Worm (Caenorhabditis elegans) whole organism, late embryonic: ENCODE data around the gene ZK1248.5.

ENCODE experiments used
- C38D4.7 ChIP-seq: fragments of 200-800 bp; sonication (Bioruptor generic); optimal IDR thresholded peaks from 2 replicates; lab custom pipeline; 2018; ENCODE audit warnings: mild to moderate bottlenecking, missing genetic modification characterization, moderate library complexity, missing compliant biosample characterization
- K09A11.1 ChIP-seq: sonication (generic microtip); optimal IDR thresholded peaks from 2 replicates; lab custom pipeline; 2017; ENCODE audit warnings: antibody characterized with exemption, mild to moderate bottlenecking, missing genetic modification characterization, missing compliant biosample characterization; ENCODE audit not compliant: insufficient read depth
- T23F11.4 ChIP-seq: fragments of 200-800 bp; sonication (Bioruptor generic); optimal IDR thresholded peaks from 2 replicates; lab custom pipeline; 2018; ENCODE audit warnings: mild to moderate bottlenecking, missing genetic modification characterization, missing compliant biosample characterization
- Y22D7AL.16 ChIP-seq: sonication (generic microtip); optimal IDR thresholded peaks from 2 replicates; lab custom pipeline; 2016; ENCODE audit warnings: missing genetic modification characterization, missing compliant biosample characterization
- ahr-1 ChIP-seq: sonication (generic microtip); optimal IDR thresholded peaks from 2 replicates; lab custom pipeline; 2016; ENCODE audit warnings: missing genetic modification characterization, missing compliant biosample characterization
- ama-1 ChIP-seq: fragments of 150-350 bp; optimal IDR thresholded peaks from 2 replicates; lab custom pipeline; 2014
- ceh-14 ChIP-seq: sonication (generic microtip); optimal IDR thresholded peaks from 2 replicates; lab custom pipeline; 2016; ENCODE audit warnings: missing genotype, missing genetic modification characterization, missing compliant biosample characterization
- ceh-18 ChIP-seq: sonication (generic microtip); optimal IDR thresholded peaks from 2 replicates; lab custom pipeline; 2016; ENCODE audit warnings: missing genetic modification characterization, missing compliant biosample characterization
- ceh-45 ChIP-seq: fragments of 200-800 bp; sonication (Bioruptor generic); IDR thresholded peaks from 2 replicates; pipeline ENCODE4 v1.3.6; 2022; ENCODE audit warnings: missing genetic modification reagents, missing genetic modification characterization, missing compliant biosample characterization
- ceh-6 ChIP-seq: fragments of 200-800 bp; sonication (Bioruptor generic); optimal IDR thresholded peaks from 2 replicates; lab custom pipeline; 2018; ENCODE audit warnings: mild to moderate bottlenecking, missing genetic modification characterization, missing compliant biosample characterization
- ceh-9 ChIP-seq: sonication (generic microtip); optimal IDR thresholded peaks from 2 replicates; lab custom pipeline; 2016; ENCODE audit warnings: mild to moderate bottlenecking, missing genetic modification characterization, inconsistent platforms, missing compliant biosample characterization
- che-1 ChIP-seq: sonication (generic microtip); optimal IDR thresholded peaks from 2 replicates; lab custom pipeline; 2016; ENCODE audit warnings: mild to moderate bottlenecking, missing genetic modification characterization, missing compliant biosample characterization
- dmd-4 ChIP-seq: sonication (generic microtip); optimal IDR thresholded peaks from 2 replicates; lab custom pipeline; 2016; ENCODE audit warnings: borderline replicate concordance, missing genetic modification characterization, missing compliant biosample characterization
- elt-2 ChIP-seq: sonication (generic microtip); optimal IDR thresholded peaks from 2 replicates; lab custom pipeline; 2016; ENCODE audit warnings: missing genetic modification reagents, missing genetic modification characterization, missing compliant biosample characterization
- eyg-1 ChIP-seq: sonication (generic microtip); optimal IDR thresholded peaks from 2 replicates; lab custom pipeline; 2016; ENCODE audit warnings: missing genotype, missing genetic modification characterization, missing compliant biosample characterization
- fax-1 ChIP-seq: sonication (generic microtip); optimal IDR thresholded peaks from 2 replicates; lab custom pipeline; 2016; ENCODE audit warnings: missing genotype, missing genetic modification characterization, missing compliant biosample characterization
- fkh-6 ChIP-seq: sonication (generic microtip); optimal IDR thresholded peaks from 2 replicates; lab custom pipeline; 2016; ENCODE audit warnings: missing genetic modification characterization, missing compliant biosample characterization
- hlh-13 ChIP-seq: fragments of 200-800 bp; sonication (Bioruptor generic); optimal IDR thresholded peaks from 2 replicates; lab custom pipeline; 2018; ENCODE audit warnings: mild to moderate bottlenecking, missing genetic modification characterization, missing compliant biosample characterization
- hlh-6 ChIP-seq: sonication (generic microtip); optimal IDR thresholded peaks from 2 replicates; lab custom pipeline; 2016; ENCODE audit warnings: missing genotype, missing genetic modification characterization, missing compliant biosample characterization
- hlh-8 ChIP-seq: sonication (generic microtip); optimal IDR thresholded peaks from 2 replicates; lab custom pipeline; 2016; ENCODE audit warnings: missing genotype, missing genetic modification characterization, missing compliant biosample characterization
- lim-6 ChIP-seq: sonication (generic microtip); optimal IDR thresholded peaks from 2 replicates; lab custom pipeline; 2016; ENCODE audit warnings: missing genetic modification characterization, missing compliant biosample characterization
- madf-2 ChIP-seq: sonication (generic microtip); optimal IDR thresholded peaks from 2 replicates; lab custom pipeline; 2017; ENCODE audit warnings: missing genetic modification characterization, missing compliant biosample characterization
- mec-3 ChIP-seq: sonication (generic microtip); optimal IDR thresholded peaks from 2 replicates; lab custom pipeline; 2016; ENCODE audit warnings: borderline replicate concordance, missing genetic modification characterization, missing compliant biosample characterization
- nhr-232 ChIP-seq: sonication (generic microtip); optimal IDR thresholded peaks from 2 replicates; lab custom pipeline; 2016; ENCODE audit warnings: missing genetic modification characterization, missing compliant biosample characterization
- odd-2 ChIP-seq: sonication (generic microtip); optimal IDR thresholded peaks from 2 replicates; lab custom pipeline; 2017; ENCODE audit warnings: antibody characterized with exemption, mild to moderate bottlenecking, missing genetic modification characterization, missing compliant biosample characterization
- pax-1 ChIP-seq: fragments of 150-350 bp; optimal IDR thresholded peaks from 2 replicates; lab custom pipeline; 2014; ENCODE audit warnings: missing biosample characterization, missing genetic modification characterization
- pha-2 ChIP-seq: sonication (generic microtip); optimal IDR thresholded peaks from 2 replicates; lab custom pipeline; 2017; ENCODE audit warnings: mild to moderate bottlenecking, missing genetic modification characterization, missing compliant biosample characterization
- pha-4 ChIP-seq: fragments of 150-350 bp; optimal IDR thresholded peaks from 2 replicates; lab custom pipeline; 2018; ENCODE audit warnings: missing biosample characterization, missing genetic modification reagents, missing genetic modification characterization
- tbx-7 ChIP-seq: sonication (generic microtip); optimal IDR thresholded peaks from 2 replicates; lab custom pipeline; 2016; ENCODE audit warnings: missing genotype, missing genetic modification characterization, missing compliant biosample characterization
- unc-3 ChIP-seq, 2 experiments: fragments of 200-800 bp in 1 of 2; sonication (Bioruptor generic) in 1 of 2; sonication (generic microtip) in 1 of 2; conservative IDR thresholded peaks in 1 of 2; optimal IDR thresholded peaks in 1 of 2; 2 replicates each; pipeline versions ENCODE4 v1.3.6 to Lab custom; 2016 to 2022; ENCODE audit warnings: missing compliant biosample characterization in 2 of 2, missing genetic modification characterization in 2 of 2, missing genetic modification reagents in 1 of 2
- unc-42 ChIP-seq: sonication (generic microtip); optimal IDR thresholded peaks from 2 replicates; lab custom pipeline; 2016; ENCODE audit warnings: missing genotype, missing genetic modification characterization, missing compliant biosample characterization
- unc-55 ChIP-seq: sonication (generic microtip); optimal IDR thresholded peaks from 2 replicates; lab custom pipeline; 2017; ENCODE audit warnings: missing biosample characterization, missing genetic modification reagents, missing genetic modification characterization
- zip-5 ChIP-seq: sonication (generic microtip); optimal IDR thresholded peaks from 2 replicates; lab custom pipeline; 2016; ENCODE audit warnings: missing genetic modification characterization, missing compliant biosample characterization

ZK1248.5 gene

ce11 chrII:5828486-5828885 lies 18.2 kb downstream of the ZK1248.5 start, which contains the start of gene ZK1248.11:
Gene ZK1248.11, minus strand, starts transcription at chrII:5828586.
- no peak for TF ChIP-seq unc-3 (GFP tag; conservative IDR thresholded peaks at IDR 0.05; lab: Robert Waterston, UW)
- TF ChIP-seq unc-3 (tag; optimal IDR thresholded peaks at IDR 0.05; lab: Kevin White, UChicago): no peak
- TF ChIP-seq madf-2 (tag; lab: Kevin White, UChicago): no peak
- TF ChIP-seq lim-6 (tag; lab: Kevin White, UChicago): no peak
- no peak for TF ChIP-seq tbx-7 (tag; lab: Kevin White, UChicago)
- no peak for TF ChIP-seq hlh-8
- TF ChIP-seq zip-5: no peak
- TF ChIP-seq ahr-1: no peak

ce11 chrII:5829940-5830424 lies 19.7 kb downstream of the ZK1248.5 start, which contains the start of gene col-74:
Gene col-74, plus strand, starts transcription at chrII:5830374.
- TF ChIP-seq hlh-6 (tag; lab: Kevin White, UChicago): no peak
- no peak for TF ChIP-seq hlh-13
- no peak for TF ChIP-seq fkh-6 (tag; lab: Kevin White, UChicago)
- no peak for TF ChIP-seq odd-2 (tag; lab: Kevin White, UChicago)

ce11 chrII:5831373-5831772 lies 21.1 kb downstream of the ZK1248.5 start:
- TF ChIP-seq pax-1: no peak
- no peak for TF ChIP-seq unc-55 (GFP tag; lab: Kevin White, UChicago)
- no peak for TF ChIP-seq C38D4.7 (GFP tag; lab: Kevin White, UChicago)
- TF ChIP-seq T23F11.4 (GFP tag; lab: Kevin White, UChicago): no peak
- no peak for TF ChIP-seq lim-6 (tag; lab: Kevin White, UChicago)
- no peak for TF ChIP-seq elt-2
- no peak for TF ChIP-seq ahr-1
- no peak for TF ChIP-seq K09A11.1 (tag; lab: Kevin White, UChicago)
- TF ChIP-seq che-1 (tag; lab: Kevin White, UChicago): no peak
- no peak for TF ChIP-seq unc-42 (tag; lab: Kevin White, UChicago)
- TF ChIP-seq ceh-45 (GFP tag; lab: Robert Waterston, UW): no peak
- TF ChIP-seq ceh-18 (tag; lab: Kevin White, UChicago): no peak
- no peak for TF ChIP-seq ceh-6 (GFP tag; lab: Kevin White, UChicago)
- no peak for TF ChIP-seq ceh-9
- no peak for TF ChIP-seq dmd-4 (tag; lab: Kevin White, UChicago)
- no peak for TF ChIP-seq ceh-14 (tag; lab: Kevin White, UChicago)
- no peak for TF ChIP-seq eyg-1 (tag; lab: Kevin White, UChicago)
- no peak for TF ChIP-seq fax-1

ce11 chrII:5833136-5833535 lies 22.8 kb downstream of the ZK1248.5 start, which contains the start of gene gtap-1:
Gene gtap-1, minus strand, starts transcription at chrII:5833236.
- TF ChIP-seq pha-4 (tag; lab: Kevin White, UChicago): no peak
- no peak for TF ChIP-seq ceh-9
- no peak for TF ChIP-seq Y22D7AL.16 (tag; lab: Kevin White, UChicago)
- no peak for TF ChIP-seq unc-3 (GFP tag; conservative IDR thresholded peaks at IDR 0.05; lab: Robert Waterston, UW)
- TF ChIP-seq unc-3 (tag; optimal IDR thresholded peaks at IDR 0.05; lab: Kevin White, UChicago): no peak
- TF ChIP-seq mec-3 (tag; lab: Kevin White, UChicago): no peak
- TF ChIP-seq ama-1: no peak
- no peak for TF ChIP-seq pha-2 (tag; lab: Kevin White, UChicago)
- no peak for TF ChIP-seq nhr-232 (tag; lab: Kevin White, UChicago)

- TF ChIP-seq unc-42 (tag; lab: Kevin White, UChicago): no peak
- TF ChIP-seq pha-4 (tag; lab: Kevin White, UChicago): no peak
These were observed 24.8 kb downstream of the ZK1248.5 start for ce11 chrII:5835146-5835545.
